Worm (Caenorhabditis elegans) whole organism, L4 larva: ENCODE measurements around the gene R11D1.7.

ENCODE experiments used
- F44E2.7 ChIP-seq: fragments of 200-800 bp; sonication (Bioruptor generic); IDR thresholded peaks from 2 replicates; pipeline ENCODE4 v2.1.2; 2022; ENCODE audit warnings: missing genetic modification characterization, missing compliant biosample characterization
- T20F7.1 ChIP-seq: fragments of 200-800 bp; sonication (Bioruptor generic); optimal IDR thresholded peaks from 2 replicates; lab custom pipeline; 2018; ENCODE audit warnings: mild to moderate bottlenecking, missing genetic modification characterization, missing compliant biosample characterization
- T26A8.4 ChIP-seq: fragments of 200-800 bp; sonication (Bioruptor generic); IDR thresholded peaks from 2 replicates; pipeline ENCODE4 v1.3.6; 2022; ENCODE audit warnings: missing genetic modification characterization, missing compliant biosample characterization
- Y105C5A.15 ChIP-seq: fragments of 200-800 bp; sonication (Bioruptor generic); IDR thresholded peaks from 2 replicates; pipeline ENCODE4 v1.3.6; 2022; ENCODE audit warnings: missing genetic modification characterization, missing compliant biosample characterization
- Y75B8A.6 ChIP-seq: fragments of 200-800 bp; sonication (Bioruptor generic); IDR thresholded peaks from 2 replicates; pipeline ENCODE4 v1.3.6; 2022; ENCODE audit warnings: missing genetic modification reagents, missing genetic modification characterization, missing compliant biosample characterization
- ZK546.5 ChIP-seq, 2 experiments: sonication (generic microtip); optimal IDR thresholded peaks; 2 replicates each; lab custom pipeline; 2017; ENCODE audit warnings: missing biosample characterization in 2 of 2, missing genetic modification characterization in 2 of 2
- aha-1 ChIP-seq: fragments of 150-350 bp; peaks from one replicate; lab custom pipeline; 2014; ENCODE audit warnings: missing biosample characterization, missing genetic modification characterization
- ceh-20 ChIP-seq: fragments of 200-800 bp; sonication (Bioruptor generic); IDR thresholded peaks from 2 replicates; pipeline ENCODE4 v1.3.6; 2022; ENCODE audit warnings: missing genetic modification reagents, missing genetic modification characterization, missing compliant biosample characterization
- ceh-44 ChIP-seq: fragments of 200-800 bp; sonication (Bioruptor generic); IDR thresholded peaks from 2 replicates; pipeline ENCODE4 v1.3.6; 2022; ENCODE audit warnings: missing genetic modification reagents, missing genetic modification characterization, missing compliant biosample characterization
- ceh-82 ChIP-seq: sonication (generic microtip); optimal IDR thresholded peaks from 2 replicates; lab custom pipeline; 2017; ENCODE audit warnings: missing biosample characterization, missing genetic modification characterization
- ces-1 ChIP-seq: fragments of 150-350 bp; sonication (generic microtip); optimal IDR thresholded peaks from 4 replicates; lab custom pipeline; 2014; ENCODE audit warnings: missing biosample characterization, missing genetic modification reagents, missing genetic modification characterization
- ctbp-1 ChIP-seq: fragments of 200-800 bp; sonication (Bioruptor generic); IDR thresholded peaks from 2 replicates; pipeline ENCODE4 v1.3.6; 2022; ENCODE audit warnings: missing genetic modification reagents, missing genetic modification characterization, missing compliant biosample characterization
- duxl-1 ChIP-seq: sonication (generic microtip); optimal IDR thresholded peaks from 2 replicates; lab custom pipeline; 2016; ENCODE audit warnings: mild to moderate bottlenecking, missing genetic modification characterization, moderate library complexity, missing compliant biosample characterization; ENCODE audit not compliant: poor library complexity
- hif-1 ChIP-seq, 2 experiments: sonication (generic microtip); optimal IDR thresholded peaks; 2 replicates each; lab custom pipeline; 2016 to 2017; ENCODE audit warnings: missing compliant biosample characterization in 2 of 2, missing genetic modification characterization in 2 of 2, missing genetic modification reagents in 2 of 2, missing genotype in 2 of 2, mild to moderate bottlenecking in 1 of 2
- jun-1 ChIP-seq: fragments of 150-350 bp; optimal IDR thresholded peaks from 2 replicates; lab custom pipeline; 2014; ENCODE audit warnings: missing biosample characterization, missing genetic modification reagents, missing genetic modification characterization
- lin-1 ChIP-seq: fragments of 200-800 bp; sonication (Bioruptor generic); IDR thresholded peaks from 2 replicates; pipeline ENCODE4 v1.3.6; 2022; ENCODE audit warnings: missing genetic modification reagents, missing genetic modification characterization, missing compliant biosample characterization
- mxl-2 ChIP-seq: fragments of 200-800 bp; sonication (Bioruptor generic); conservative IDR thresholded peaks from 2 replicates; pipeline ENCODE4 v1.3.6; 2022; ENCODE audit warnings: missing genetic modification reagents, missing genetic modification characterization, missing compliant biosample characterization
- nhr-11 ChIP-seq: fragments of 150-350 bp; optimal IDR thresholded peaks from 2 replicates; lab custom pipeline; 2014; ENCODE audit warnings: missing biosample characterization, missing genetic modification characterization
- nhr-111 ChIP-seq: fragments of 200-800 bp; sonication (Bioruptor generic); optimal IDR thresholded peaks from 2 replicates; lab custom pipeline; 2018; ENCODE audit warnings: mild to moderate bottlenecking, missing genetic modification characterization, missing compliant biosample characterization
- nhr-28 ChIP-seq: fragments of 150-350 bp; optimal IDR thresholded peaks from 2 replicates; lab custom pipeline; 2014; ENCODE audit warnings: missing biosample characterization, missing genetic modification characterization
- nhr-41 ChIP-seq: fragments of 200-800 bp; sonication (Bioruptor generic); IDR thresholded peaks from 2 replicates; pipeline ENCODE4 v1.3.6; 2022; ENCODE audit warnings: missing genetic modification reagents, missing genetic modification characterization, missing compliant biosample characterization
- nhr-6 ChIP-seq: fragments of 150-350 bp; optimal IDR thresholded peaks from 2 replicates; lab custom pipeline; 2014; ENCODE audit warnings: missing biosample characterization, missing genetic modification characterization
- nhr-76 ChIP-seq: fragments of 150-350 bp; optimal IDR thresholded peaks from 2 replicates; lab custom pipeline; 2014; ENCODE audit warnings: missing biosample characterization, missing genetic modification characterization
- pqm-1 ChIP-seq: sonication (generic microtip); optimal IDR thresholded peaks from 2 replicates; lab custom pipeline; 2017; ENCODE audit warnings: missing biosample characterization, missing genetic modification characterization
- set-16 ChIP-seq: fragments of 200-800 bp; sonication (Bioruptor generic); IDR thresholded peaks from 2 replicates; pipeline ENCODE4 v1.3.6; 2022; ENCODE audit warnings: missing genetic modification reagents, missing genetic modification characterization, missing compliant biosample characterization
- skn-1 ChIP-seq: fragments of 150-350 bp; optimal IDR thresholded peaks from 2 replicates; lab custom pipeline; 2014; ENCODE audit warnings: missing biosample characterization, missing genetic modification characterization
- snpc-4 ChIP-seq: fragments of 150-350 bp; optimal IDR thresholded peaks from 2 replicates; lab custom pipeline; 2014; ENCODE audit warnings: missing biosample characterization, missing genetic modification characterization
- tag-97 ChIP-seq: fragments of 200-800 bp; sonication (Bioruptor generic); IDR thresholded peaks from 2 replicates; pipeline ENCODE4 v1.3.6; 2022; ENCODE audit warnings: missing genetic modification characterization, missing compliant biosample characterization
- unc-130 ChIP-seq: sonication (generic microtip); optimal IDR thresholded peaks from 2 replicates; lab custom pipeline; 2016; ENCODE audit warnings: missing genetic modification reagents, missing genetic modification characterization, missing compliant biosample characterization
- unc-62 ChIP-seq, 3 experiments: fragments of 150-350 bp in 1 of 3; sonication (generic microtip); optimal IDR thresholded peaks in 2 of 3; peaks in 1 of 3; 1 replicate in 1 of 3; 2 replicates in 2 of 3; lab custom pipeline; 2014 to 2017; ENCODE audit warnings: missing biosample characterization in 3 of 3, missing genetic modification characterization in 3 of 3, missing genetic modification reagents in 3 of 3, missing genotype in 1 of 3
- zfp-3 ChIP-seq: fragments of 200-800 bp; sonication (Bioruptor generic); conservative IDR thresholded peaks from 2 replicates; pipeline ENCODE4 v1.3.6; 2022; ENCODE audit warnings: missing genetic modification reagents, missing genetic modification characterization, missing compliant biosample characterization
- ztf-11 ChIP-seq: fragments of 150-350 bp; optimal IDR thresholded peaks from 2 replicates; lab custom pipeline; 2014; ENCODE audit warnings: missing biosample characterization, missing genetic modification characterization

The R11D1.7 gene

ce11 chrV:12701613-12702012 is 18.2 kb upstream of the R11D1.7 start:
- TF ChIP-seq ces-1 (GFP tag; lab: Kevin White, UChicago) (peak; percentile 44), zfp-3 (GFP tag; lab: Robert Waterston, UW) (no peak)
- TF ChIP-seq, all 104 proteins: peak for 1

- TF ChIP-seq unc-62 (GFP tag; optimal IDR thresholded peaks at IDR 0.05 in 1 of 2; lab: Kevin White, UChicago) (peak in 1 of 2 experiments; percentile 34), unc-62 (tag; optimal IDR thresholded peaks at IDR 0.05; lab: Kevin White, UChicago) (no peak), mxl-2 (GFP tag; lab: Robert Waterston, UW) (no peak)
Observed at ce11 chrV:12704077-12704476, 15.7 kb upstream of the R11D1.7 start, which contains the start of gene R11D1.1. TSS of gene R11D1.1 (plus strand) at chrV:12704377.

ce11 chrV:12706511-12706910 is 13.3 kb upstream of the R11D1.7 start:
- TF ChIP-seq aha-1 (tag; lab: Kevin White, UChicago) (peak; percentile 80), ctbp-1 (GFP tag; lab: Robert Waterston, UW) (no peak)

- TF ChIP-seq T20F7.1 (no peak), hif-1 (tag; optimal IDR thresholded peaks at IDR 0.05; lab: Kevin White, UChicago) (no peak), set-16 (GFP tag; lab: Robert Waterston, UW) (no peak), ceh-20 (no peak), ceh-44 (GFP tag; lab: Robert Waterston, UW) (no peak), Y105C5A.15 (GFP tag; lab: Robert Waterston, UW) (no peak), jun-1 (no peak), ZK546.5 (tag; optimal IDR thresholded peaks at IDR 0.05; lab: Kevin White, UChicago) (no peak), nhr-6 (tag; lab: Kevin White, UChicago) (no peak), unc-130 (no peak), F44E2.7 (GFP tag; lab: Robert Waterston, UW) (no peak), ces-1 (GFP tag; lab: Kevin White, UChicago) (no peak), nhr-11 (no peak), ceh-82 (tag; lab: Kevin White, UChicago) (no peak), snpc-4 (tag; lab: Kevin White, UChicago) (no peak), pqm-1 (tag; lab: Kevin White, UChicago) (no peak)
Observed at ce11 chrV:12708305-12708704, 11.5 kb upstream of the R11D1.7 start, which contains the start of gene R11D1.2. TSS of gene R11D1.2 (plus strand) at chrV:12708605.

ce11 chrV:12711999-12712398 is 7.8 kb upstream of the R11D1.7 start, which contains the start of gene R11D1.3:
TSS of gene R11D1.3 (minus strand) at chrV:12712099.
- TF ChIP-seq aha-1 (tag; lab: Kevin White, UChicago), result no peak

ce11 chrV:12714120-12714519 is 5.7 kb upstream of the R11D1.7 start, which contains the start of gene R11D1.4:
TSS of gene R11D1.4 (minus strand) at chrV:12714220.
- no peak for TF ChIP-seq tag-97 (GFP tag; lab: Robert Waterston, UW)
- TF ChIP-seq T26A8.4 (GFP tag; lab: Robert Waterston, UW), result no peak
- no peak for TF ChIP-seq nhr-111 (GFP tag; lab: Kevin White, UChicago)
- no peak for TF ChIP-seq nhr-76 (tag; lab: Kevin White, UChicago)
- no peak for TF ChIP-seq duxl-1 (tag; lab: Kevin White, UChicago)
- no peak for TF ChIP-seq set-16 (GFP tag; lab: Robert Waterston, UW)
- TF ChIP-seq nhr-41 (GFP tag; lab: Robert Waterston, UW), result no peak
- no peak for TF ChIP-seq skn-1 (tag; lab: Kevin White, UChicago)
- no peak for TF ChIP-seq zfp-3 (GFP tag; lab: Robert Waterston, UW)
- TF ChIP-seq nhr-11, result no peak
- TF ChIP-seq Y75B8A.6, result no peak
- TF ChIP-seq nhr-28 (tag; lab: Kevin White, UChicago), result no peak
- no peak for TF ChIP-seq ztf-11 (tag; lab: Kevin White, UChicago)
- no peak for TF ChIP-seq ceh-20
- TF ChIP-seq lin-1 (GFP tag; lab: Robert Waterston, UW), result no peak
